Worm (Caenorhabditis elegans): ENCODE measurements around the gene marc-1.
A peak's percentile ranks its signal among the peaks of the same experiment; 100 is the strongest.

marc-1 gene

ce11 chrV:9709747-9710146 lies 29.8 kb upstream of the marc-1 start, which contains the start of gene tag-120 (continued):
- TF ChIP-seq hlh-30 (tag; optimal IDR thresholded peaks at IDR 0.05; ENCODE audit: insufficient read depth): peak; percentile 12
- peak; percentile 29 for TF ChIP-seq nhr-28 (tag; optimal IDR thresholded peaks at IDR 0.05)
- TF ChIP-seq dmd-6 (GFP tag; IDR thresholded peaks at IDR 0.05): peak; percentile 40; the same call in 1 of the 2 replicates
- no peak for TF ChIP-seq nhr-25 (tag; optimal IDR thresholded peaks at IDR 0.05; ENCODE audit: borderline replicate concordance, insufficient read depth)
- no peak for TF ChIP-seq rbr-2 (tag; optimal IDR thresholded peaks at IDR 0.05)
- no peak for TF ChIP-seq hmg-1.1 (GFP tag; IDR thresholded peaks at IDR 0.05)
- TF ChIP-seq daf-12 (tag; optimal IDR thresholded peaks at IDR 0.05): no peak
- no peak for TF ChIP-seq Y105C5A.15 (GFP tag; IDR thresholded peaks at IDR 0.05)
- no peak for TF ChIP-seq mxl-3 (GFP tag; optimal IDR thresholded peaks at IDR 0.05)

ce11 chrV:9711174-9711573 lies 28.3 kb upstream of the marc-1 start:
- no peak for TF ChIP-seq snpc-4 (tag; optimal IDR thresholded peaks at IDR 0.05)
- TF ChIP-seq daf-16 (GFP tag; optimal IDR thresholded peaks at IDR 0.05): no peak
- peak; percentile 36 for TF ChIP-seq daf-16 (tag; optimal IDR thresholded peaks at IDR 0.05)
- TF ChIP-seq dmd-6 (GFP tag; IDR thresholded peaks at IDR 0.05): peak; percentile 42; the same call in 1 of the 2 replicates
- peak; percentile 78 for TF ChIP-seq pqm-1 (tag; optimal IDR thresholded peaks at IDR 0.05)
- no peak for TF ChIP-seq fkh-10 (GFP tag; optimal IDR thresholded peaks at IDR 0.05)
- peak; percentile 58 for TF ChIP-seq hlh-30 (tag; optimal IDR thresholded peaks at IDR 0.05; ENCODE audit: insufficient read depth)
- TF ChIP-seq nhr-111 (GFP tag; optimal IDR thresholded peaks at IDR 0.05): no peak
- TF ChIP-seq lin-13 (GFP tag; optimal IDR thresholded peaks at IDR 0.05): no peak
- no peak for TF ChIP-seq zip-2 (tag; optimal IDR thresholded peaks at IDR 0.05)
- no peak for TF ChIP-seq aly-2 (tag; optimal IDR thresholded peaks at IDR 0.05)
- peak; percentile 26 for TF ChIP-seq hlh-11 (tag; optimal IDR thresholded peaks at IDR 0.05)
- TF ChIP-seq nhr-28 (tag; optimal IDR thresholded peaks at IDR 0.05): peak; percentile 54
- no peak for TF ChIP-seq gei-8 (GFP tag; optimal IDR thresholded peaks at IDR 0.05)
- TF ChIP-seq dve-1 (tag; optimal IDR thresholded peaks at IDR 0.05; ENCODE audit: insufficient read depth): peak; percentile 51

- no peak for TF ChIP-seq cey-2 (tag; optimal IDR thresholded peaks at IDR 0.05; ENCODE audit: borderline replicate concordance, insufficient read depth)
- no peak for TF ChIP-seq daf-8 (GFP tag; IDR thresholded peaks at IDR 0.05)
- TF ChIP-seq snpc-1.2 (GFP tag; IDR thresholded peaks at IDR 0.05): no peak
- TF ChIP-seq gei-8 (GFP tag; optimal IDR thresholded peaks at IDR 0.05): no peak
- peak; percentile 33 for TF ChIP-seq dve-1 (tag; optimal IDR thresholded peaks at IDR 0.05; ENCODE audit: insufficient read depth)
- no peak for TF ChIP-seq dpl-1 (GFP tag; optimal IDR thresholded peaks at IDR 0.05)
- no peak for TF ChIP-seq attf-4 (tag; optimal IDR thresholded peaks at IDR 0.05)
- peak; percentile 47 for TF ChIP-seq pqm-1 (tag; optimal IDR thresholded peaks at IDR 0.05)
- peak; percentile 87 for TF ChIP-seq php-3 (GFP tag; IDR thresholded peaks at IDR 0.05)
- no peak for TF ChIP-seq hlh-11 (tag; optimal IDR thresholded peaks at IDR 0.05)
- TF ChIP-seq ceh-62 (tag; optimal IDR thresholded peaks at IDR 0.05): no peak
- TF ChIP-seq aha-1 (tag): peak; percentile 67
- no peak for TF ChIP-seq zip-11 (GFP tag; IDR thresholded peaks at IDR 0.05)
- peak; percentile 24 for TF ChIP-seq nhr-77 (tag; optimal IDR thresholded peaks at IDR 0.05)
- peak in 1 of 2 experiments; percentile 93 for TF ChIP-seq unc-62 (GFP tag; optimal IDR thresholded peaks at IDR 0.05 in 1 of 2)
- no peak for TF ChIP-seq unc-62 (tag; optimal IDR thresholded peaks at IDR 0.05)
- no peak for TF ChIP-seq ceh-44 (GFP tag; IDR thresholded peaks at IDR 0.05)
- no peak for TF ChIP-seq F49E8.2 (tag; optimal IDR thresholded peaks at IDR 0.05; ENCODE audit: borderline replicate concordance)
- no peak for TF ChIP-seq dmd-8 (GFP tag; IDR thresholded peaks at IDR 0.05)
- TF ChIP-seq daf-19 (GFP tag; conservative IDR thresholded peaks at IDR 0.05): no peak
- peak; percentile 44 for TF ChIP-seq nhr-28 (tag; optimal IDR thresholded peaks at IDR 0.05)
- no peak for TF ChIP-seq set-16 (GFP tag; IDR thresholded peaks at IDR 0.05)
- TF ChIP-seq hlh-30 (tag; optimal IDR thresholded peaks at IDR 0.05; ENCODE audit: insufficient read depth): no peak
- no peak for TF ChIP-seq lin-29 (GFP tag; IDR thresholded peaks at IDR 0.05)
- no peak for TF ChIP-seq Y75B8A.6 (GFP tag; IDR thresholded peaks at IDR 0.05)
- TF ChIP-seq daf-12 (tag; optimal IDR thresholded peaks at IDR 0.05): no peak
- TF ChIP-seq daf-16 (GFP tag; optimal IDR thresholded peaks at IDR 0.05): no peak
- TF ChIP-seq daf-16 (tag; optimal IDR thresholded peaks at IDR 0.05): peak; percentile 37
Observed at ce11 chrV:9712418-9713173, 26.9 kb upstream of the marc-1 start.

All from whole organism, L4 larva.